Fruit fly (Drosophila melanogaster): ENCODE data around the gene gskt.

dm6 chr3R:31407026-31407654, 34.9 kb downstream of the gskt start:
- no peak for TF ChIP-seq Dll (optimal IDR thresholded peaks at IDR 0.05)
- no peak for TF ChIP-seq CG8478 (optimal IDR thresholded peaks at IDR 0.05)

Measured in whole organism.